Worm (Caenorhabditis elegans) whole organism, L3 larva: Measurements from ENCODE around the gene T15B7.8.

Experiments
- ZK546.5 ChIP-seq: sonication (generic microtip); optimal IDR thresholded peaks from 2 replicates; lab custom pipeline; 2017; ENCODE audit warnings: missing biosample characterization, missing genetic modification characterization
- ceh-28 ChIP-seq: fragments of 150-350 bp; optimal IDR thresholded peaks from 2 replicates; lab custom pipeline; 2014; ENCODE audit warnings: missing biosample characterization, missing genetic modification reagents, missing genetic modification characterization
- eor-1 ChIP-seq, 2 experiments: fragments of 150-350 bp; optimal IDR thresholded peaks; 2 replicates each; lab custom pipeline; 2014 to 2018; ENCODE audit warnings: missing biosample characterization in 2 of 2, missing genetic modification characterization in 2 of 2
- fkh-10 ChIP-seq: sonication (generic microtip); optimal IDR thresholded peaks from 2 replicates; lab custom pipeline; 2017; ENCODE audit warnings: missing biosample characterization, missing genetic modification reagents, missing genetic modification characterization
- mdl-1 ChIP-seq: fragments of 150-350 bp; optimal IDR thresholded peaks from 2 replicates; lab custom pipeline; 2014; ENCODE audit warnings: missing biosample characterization, missing genetic modification characterization
- mml-1 ChIP-seq: fragments of 150-350 bp; sonication (generic microtip); optimal IDR thresholded peaks from 3 replicates; lab custom pipeline; 2014; ENCODE audit warnings: missing biosample characterization, missing genetic modification characterization
- nhr-11 ChIP-seq: fragments of 150-350 bp; optimal IDR thresholded peaks from 2 replicates; lab custom pipeline; 2014; ENCODE audit warnings: missing biosample characterization, missing genetic modification characterization
- zag-1 ChIP-seq: fragments of 150-350 bp; optimal IDR thresholded peaks from 2 replicates; lab custom pipeline; 2014; ENCODE audit warnings: missing biosample characterization, missing genetic modification characterization

- no peak for TF ChIP-seq mdl-1 (tag; lab: Kevin White, UChicago)
- TF ChIP-seq eor-1 (tag; optimal IDR thresholded peaks at IDR 0.05; lab: Kevin White, UChicago): no peak
- TF ChIP-seq ZK546.5: no peak
- no peak for TF ChIP-seq mml-1
- TF ChIP-seq fkh-10 (GFP tag; lab: Kevin White, UChicago): no peak
- TF ChIP-seq zag-1: no peak
- no peak for TF ChIP-seq ceh-28 (tag; lab: Kevin White, UChicago)
- TF ChIP-seq nhr-11 (tag; lab: Kevin White, UChicago): no peak
Observed at ce11 chrV:6810091-6810490, 11.5 kb upstream of the T15B7.8 start.
